Fruit fly (Drosophila melanogaster) whole organism, embryonic: ENCODE results near the gene Acp76A.

Experiments
- CG11247 ChIP-seq: fragments of 200-800 bp; sonication (Bioruptor generic); IDR thresholded peaks from 2 replicates; pipeline ENCODE4 v1.3.6; 2022; ENCODE audit warnings: missing biosample characterization, missing genetic modification characterization
- CG12155 ChIP-seq: fragments of 200-800 bp; sonication (Bioruptor generic); optimal IDR thresholded peaks from 3 replicates; lab custom pipeline; 2016; ENCODE audit warnings: missing biosample characterization, missing genetic modification characterization
- CG1233 ChIP-seq: fragments of 200-800 bp; sonication (Bioruptor generic); optimal IDR thresholded peaks from 4 replicates; lab custom pipeline; 2018; ENCODE audit warnings: missing biosample characterization, mild to moderate bottlenecking, missing genetic modification characterization
- CG12391 ChIP-seq: fragments of 200-800 bp; sonication (Bioruptor generic); optimal IDR thresholded peaks from 3 replicates; lab custom pipeline; 2018; ENCODE audit warnings: missing biosample characterization, mild to moderate bottlenecking, missing genetic modification characterization, moderate library complexity
- CG14441 ChIP-seq: fragments of 200-800 bp; sonication (Bioruptor generic); IDR thresholded peaks from 2 replicates; pipeline ENCODE4 v1.3.6; 2022; ENCODE audit warnings: missing biosample characterization, missing genetic modification characterization
- CG1647 ChIP-seq: fragments of 200-800 bp; sonication (Bioruptor generic); optimal IDR thresholded peaks from 3 replicates; lab custom pipeline; 2016; ENCODE audit warnings: missing biosample characterization, missing genetic modification characterization
- CG16815 ChIP-seq: fragments of 200-800 bp; sonication (Bioruptor generic); optimal IDR thresholded peaks from 3 replicates; lab custom pipeline; 2017; ENCODE audit warnings: missing biosample characterization, mild to moderate bottlenecking, missing genetic modification characterization
- CG17568 ChIP-seq: fragments of 200-800 bp; sonication (Bioruptor generic); optimal IDR thresholded peaks from 2 replicates; lab custom pipeline; 2018; ENCODE audit warnings: missing biosample characterization, mild to moderate bottlenecking, missing genetic modification characterization, moderate library complexity
- CG2678 ChIP-seq: fragments of 200-800 bp; sonication (Bioruptor generic); optimal IDR thresholded peaks from 3 replicates; lab custom pipeline; 2019; ENCODE audit warnings: missing biosample characterization, mild to moderate bottlenecking, missing genetic modification characterization, moderate library complexity
- CG2889 ChIP-seq: fragments of 200-800 bp; sonication (Bioruptor generic); IDR thresholded peaks from 3 replicates; pipeline ENCODE4 v1.3.6; 2022; ENCODE audit warnings: missing biosample characterization, missing genetic modification characterization
- CG31224 ChIP-seq: fragments of 200-800 bp; sonication (Bioruptor generic); IDR thresholded peaks from 2 replicates; pipeline ENCODE4 v1.3.6; 2022; ENCODE audit warnings: missing biosample characterization, missing genetic modification characterization
- CG32767 ChIP-seq: fragments of 200-800 bp; sonication (Bioruptor generic); IDR thresholded peaks from 2 replicates; pipeline ENCODE4 v1.3.6; 2022; ENCODE audit warnings: missing biosample characterization, missing genetic modification characterization
- CG34376 ChIP-seq: fragments of 200-800 bp; sonication (Bioruptor generic); optimal IDR thresholded peaks from 2 replicates; lab custom pipeline; 2018; ENCODE audit warnings: missing biosample characterization, mild to moderate bottlenecking, missing genetic modification characterization
- CG4282 ChIP-seq: fragments of 200-800 bp; sonication (Bioruptor generic); optimal IDR thresholded peaks from 2 replicates; lab custom pipeline; 2016; ENCODE audit warnings: missing biosample characterization, missing genetic modification characterization
- CG4424 ChIP-seq: fragments of 200-800 bp; sonication (Bioruptor generic); optimal IDR thresholded peaks from 3 replicates; lab custom pipeline; 2016; ENCODE audit warnings: missing biosample characterization, missing genetic modification characterization
- CG5953 ChIP-seq: fragments of 200-800 bp; sonication (Bioruptor generic); IDR thresholded peaks from 2 replicates; pipeline ENCODE4 v1.3.6; 2022; ENCODE audit warnings: missing biosample characterization, missing genetic modification characterization
- CG7963 ChIP-seq: fragments of 200-800 bp; sonication (Bioruptor generic); IDR thresholded peaks from 3 replicates; pipeline ENCODE4 v1.3.6; 2022; ENCODE audit warnings: missing biosample characterization, missing genetic modification characterization; ENCODE audit not compliant: partially characterized antibody
- CG8765 ChIP-seq: fragments of 200-800 bp; sonication (Bioruptor generic); IDR thresholded peaks from 2 replicates; pipeline ENCODE4 v1.3.6; 2022; ENCODE audit warnings: missing biosample characterization, missing genetic modification characterization
- Ets97D ChIP-seq: fragments of 200-800 bp; sonication (Bioruptor generic); optimal IDR thresholded peaks from 3 replicates; lab custom pipeline; 2016; ENCODE audit warnings: missing biosample characterization, missing genetic modification characterization
- HmgZ ChIP-seq: fragments of 200-800 bp; sonication (Bioruptor generic); optimal IDR thresholded peaks from 2 replicates; lab custom pipeline; 2018; ENCODE audit warnings: missing biosample characterization, mild to moderate bottlenecking, missing genetic modification characterization
- Hr51 ChIP-seq, 2 experiments: fragments of 200-800 bp; sonication (Bioruptor generic); optimal IDR thresholded peaks; 2 replicates in 1 of 2; 3 replicates in 1 of 2; lab custom pipeline; 2016 to 2018; ENCODE audit warnings: missing biosample characterization in 2 of 2, missing genetic modification characterization in 2 of 2, mild to moderate bottlenecking in 1 of 2, moderate library complexity in 1 of 2
- Myb ChIP-seq: fragments of 200-800 bp; sonication (Bioruptor generic); optimal IDR thresholded peaks from 2 replicates; lab custom pipeline; 2016; ENCODE audit warnings: missing biosample characterization, missing genetic modification characterization
- Nf-YA ChIP-seq: fragments of 200-800 bp; sonication (Bioruptor generic); IDR thresholded peaks from 2 replicates; pipeline ENCODE4 v1.3.6; 2022; ENCODE audit warnings: missing biosample characterization, missing genetic modification characterization
- Poxn ChIP-seq: fragments of 200-800 bp; sonication (Bioruptor generic); IDR thresholded peaks from 2 replicates; pipeline ENCODE4 v1.3.6; 2022; ENCODE audit warnings: missing biosample characterization, missing genetic modification characterization
- Sin3A ChIP-seq: fragments of >200 bp; optimal IDR thresholded peaks from 2 replicates; lab custom pipeline; 2018
- Stat92E ChIP-seq, 3 experiments: fragments of >200 bp in 2 of 3; fragments of 200-800 bp in 1 of 3; sonication (Bioruptor generic) in 1 of 3; optimal IDR thresholded peaks; 2 replicates each; lab custom pipeline; 2017 to 2019; ENCODE audit warnings: missing biosample characterization in 3 of 3, missing genetic modification characterization in 3 of 3, mild to moderate bottlenecking in 1 of 3, moderate library complexity in 1 of 3
- Trl ChIP-seq, 3 experiments: fragments of >200 bp in 2 of 3; fragments of 200-800 bp in 1 of 3; sonication (Bioruptor generic) in 1 of 3; optimal IDR thresholded peaks; 2 replicates in 1 of 3; 3 replicates in 2 of 3; lab custom pipeline; 2016 to 2017; ENCODE audit warnings: missing biosample characterization in 1 of 3, missing genetic modification characterization in 1 of 3
- aop ChIP-seq: fragments of 200-800 bp; sonication (Bioruptor generic); IDR thresholded peaks from 2 replicates; pipeline ENCODE4 v1.3.6; 2022; ENCODE audit warnings: missing biosample characterization, missing genetic modification characterization
- bcd ChIP-seq: fragments of 200-800 bp; sonication (Bioruptor generic); optimal IDR thresholded peaks from 2 replicates; lab custom pipeline; 2017; ENCODE audit warnings: missing biosample characterization, mild to moderate bottlenecking, missing genetic modification characterization
- chinmo ChIP-seq: fragments of 200-800 bp; sonication (Bioruptor generic); IDR thresholded peaks from 4 replicates; pipeline ENCODE4 v1.3.6; 2022; ENCODE audit warnings: missing biosample characterization, missing genetic modification characterization; ENCODE audit not compliant: partially characterized antibody
- dati ChIP-seq: fragments of 200-800 bp; sonication (Bioruptor generic); IDR thresholded peaks from 2 replicates; pipeline ENCODE4 v1.3.6; 2022; ENCODE audit warnings: missing biosample characterization, missing genetic modification characterization
- esg ChIP-seq: fragments of 200-800 bp; sonication (Bioruptor generic); conservative IDR thresholded peaks from 2 replicates; pipeline ENCODE4 v1.3.6; 2022; ENCODE audit warnings: missing biosample characterization, missing genetic modification characterization
- gce ChIP-seq: fragments of 200-800 bp; sonication (Bioruptor generic); IDR thresholded peaks from 3 replicates; pipeline ENCODE4 v1.3.6; 2022; ENCODE audit warnings: missing biosample characterization, missing genetic modification characterization
- gfzf ChIP-seq: fragments of 200-800 bp; sonication (Bioruptor generic); optimal IDR thresholded peaks from 2 replicates; lab custom pipeline; 2016; ENCODE audit warnings: missing biosample characterization, mild to moderate bottlenecking, missing genetic modification characterization, moderate library complexity
- gro ChIP-seq: fragments of 200-800 bp; sonication (Bioruptor generic); optimal IDR thresholded peaks from 2 replicates; lab custom pipeline; 2016; ENCODE audit warnings: missing biosample characterization, missing genetic modification characterization
- gsb ChIP-seq: fragments of 200-800 bp; sonication (Bioruptor generic); IDR thresholded peaks from 2 replicates; pipeline ENCODE4 v1.3.6; 2022; ENCODE audit warnings: missing biosample characterization, missing genetic modification characterization
- insv ChIP-seq, 2 experiments: fragments of 200-800 bp; sonication (Bioruptor generic); optimal IDR thresholded peaks; 3 replicates each; lab custom pipeline; 2016 to 2018; ENCODE audit warnings: missing biosample characterization in 2 of 2, missing genetic modification characterization in 2 of 2
- ken ChIP-seq: fragments of 200-800 bp; sonication (Bioruptor generic); IDR thresholded peaks from 3 replicates; pipeline ENCODE4 v1.3.6; 2022; ENCODE audit warnings: missing biosample characterization, missing genetic modification characterization
- nmo ChIP-seq: fragments of 200-800 bp; sonication (Bioruptor generic); optimal IDR thresholded peaks from 2 replicates; lab custom pipeline; 2018; ENCODE audit warnings: missing biosample characterization, mild to moderate bottlenecking, missing genetic modification characterization, moderate library complexity
- prd ChIP-seq, 3 experiments: fragments of >200 bp in 2 of 3; fragments of 200-800 bp in 1 of 3; sonication (Bioruptor generic) in 1 of 3; optimal IDR thresholded peaks in 2 of 3; IDR thresholded peaks in 1 of 3; 2 replicates in 2 of 3; 3 replicates in 1 of 3; pipeline versions ENCODE4 v1.3.6 to Lab custom; 2017 to 2022; ENCODE audit warnings: missing biosample characterization in 1 of 3, missing genetic modification characterization in 1 of 3
- ranshi ChIP-seq: fragments of 200-800 bp; sonication (Bioruptor generic); IDR thresholded peaks from 2 replicates; pipeline ENCODE4 v1.3.6; 2022; ENCODE audit warnings: missing biosample characterization, missing genetic modification characterization
- ro ChIP-seq: fragments of 200-800 bp; sonication (Bioruptor generic); IDR thresholded peaks from 2 replicates; pipeline ENCODE4 v1.3.6; 2022; ENCODE audit warnings: missing biosample characterization, missing genetic modification characterization
- schlank ChIP-seq: fragments of 200-800 bp; sonication (Bioruptor generic); optimal IDR thresholded peaks from 2 replicates; lab custom pipeline; 2018; ENCODE audit warnings: missing biosample characterization, mild to moderate bottlenecking, missing genetic modification characterization
- sens ChIP-seq: fragments of 200-800 bp; sonication (Bioruptor generic); peaks from one replicate; lab custom pipeline; 2016; ENCODE audit warnings: missing biosample characterization, missing genetic modification characterization
- seq ChIP-seq: fragments of 200-800 bp; sonication (Bioruptor generic); IDR thresholded peaks from 2 replicates; pipeline ENCODE4 v1.3.6; 2022; ENCODE audit warnings: missing biosample characterization, missing genetic modification characterization
- sug ChIP-seq: fragments of 200-800 bp; optimal IDR thresholded peaks from 2 replicates; lab custom pipeline; 2019; ENCODE audit warnings: missing biosample characterization, mild to moderate bottlenecking, missing genetic modification characterization, moderate library complexity
- wdn ChIP-seq: fragments of 200-800 bp; sonication (Bioruptor generic); IDR thresholded peaks from 2 replicates; pipeline ENCODE4 v1.3.6; 2022; ENCODE audit warnings: missing biosample characterization, missing genetic modification characterization
- z ChIP-seq: fragments of 200-800 bp; sonication (Bioruptor generic); IDR thresholded peaks from 3 replicates; pipeline ENCODE4 v1.3.6; 2022; ENCODE audit warnings: missing biosample characterization, missing genetic modification characterization

Acp76A gene

DNA sequence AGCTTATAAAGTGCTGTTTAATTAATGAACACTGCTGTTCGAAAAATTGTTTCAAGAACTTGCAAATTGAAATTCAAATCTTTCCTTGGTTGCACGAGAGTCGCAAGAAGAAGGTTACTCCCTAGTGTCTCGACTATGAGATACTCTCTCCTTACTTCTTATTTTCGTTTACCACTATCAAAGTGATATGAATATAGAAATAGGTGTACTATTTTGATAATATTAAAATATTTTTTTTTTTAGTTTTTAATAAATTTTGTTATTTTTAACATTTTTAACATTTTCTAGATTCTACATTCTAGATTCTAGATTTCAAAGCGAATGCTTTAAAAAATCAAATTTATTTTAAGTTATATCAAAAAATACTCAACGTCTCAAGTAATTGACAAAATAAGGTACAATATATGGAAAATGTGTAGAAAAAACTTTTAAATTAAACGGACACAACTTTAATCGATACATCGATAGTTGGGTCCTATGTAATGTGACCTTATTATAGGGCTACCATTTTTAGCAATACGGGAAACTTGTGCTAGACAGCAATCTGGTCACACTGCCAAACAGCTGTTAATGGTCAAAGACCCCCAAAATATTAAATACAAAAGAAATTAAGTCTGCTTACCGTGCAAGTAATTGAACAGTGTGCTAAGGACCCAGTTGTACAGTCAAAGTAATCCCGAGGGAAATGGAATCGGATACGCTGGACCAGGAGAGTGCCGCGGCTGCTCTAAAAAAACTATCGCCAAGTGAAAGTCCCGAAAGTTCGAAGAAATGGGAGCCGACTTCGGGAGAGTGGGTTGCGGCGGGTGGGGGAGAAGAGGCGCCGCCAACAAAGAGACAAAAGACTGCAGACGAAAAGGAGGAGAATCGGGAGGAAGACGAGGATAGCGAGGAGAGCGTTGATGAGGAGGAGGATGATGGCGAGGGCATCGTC is 40.6 kb upstream of the Acp76A start, which contains the start of gene MESR6 (continued):
- TF ChIP-seq chinmo (GFP tag; lab: Robert Waterston, UW) (0 out of 4 replicates have a peak, but pooled peaks have one; percentile 14), Sin3A (peak; percentile 15), aop (GFP tag; lab: Robert Waterston, UW) (no peak), z (GFP tag; lab: Robert Waterston, UW) (no peak), nmo (GFP tag; lab: Kevin White, UChicago) (peak; percentile 56), CG12155 (no peak), ro (GFP tag; lab: Robert Waterston, UW) (no peak), gsb (GFP tag; lab: Robert Waterston, UW) (no peak), gce (no peak), CG34376 (GFP tag; lab: Kevin White, UChicago) (no peak), CG5953 (no peak), CG17568 (GFP tag; lab: Kevin White, UChicago) (no peak), Myb (GFP tag; lab: Kevin White, UChicago) (peak; percentile 99), seq (GFP tag; lab: Robert Waterston, UW) (no peak; the same call in 1 of the 2 replicates), sug (peak; percentile 34), CG2889 (no peak), wdn (no peak), CG11247 (GFP tag; lab: Robert Waterston, UW) (no peak), CG7963 (GFP tag; lab: Robert Waterston, UW) (peak; percentile 70; the same call in 2 of the 3 replicates), bcd (GFP tag; lab: Kevin White, UChicago) (no peak), CG4282 (GFP tag; lab: Kevin White, UChicago) (no peak), Hr51 (GFP tag; optimal IDR thresholded peaks at IDR 0.05; lab: Kevin White, UChicago) (peak in 1 of 2 experiments; percentile 61), HmgZ (peak; percentile 60), CG4424 (GFP tag; lab: Kevin White, UChicago) (no peak), Ets97D (peak; percentile 76), CG2678 (peak; percentile 33), CG16815 (GFP tag; lab: Kevin White, UChicago) (no peak), dati (no peak), Nf-YA (no peak), Trl (optimal IDR thresholded peaks at IDR 0.05; lab: Kevin White, UChicago) (no peak), Trl (GFP tag; optimal IDR thresholded peaks at IDR 0.05; lab: Kevin White, UChicago) (no peak), sens (GFP tag; lab: Kevin White, UChicago) (peak; percentile 23), CG31224 (no peak), Stat92E (GFP tag; optimal IDR thresholded peaks at IDR 0.05; lab: Kevin White, UChicago) (peak in 1 of 3 experiments; percentile 75), CG1647 (GFP tag; lab: Kevin White, UChicago) (peak; percentile 16), gfzf (GFP tag; lab: Kevin White, UChicago) (peak; percentile 94), ranshi (peak; percentile 51; the same call in 1 of the 2 replicates), CG8765 (no peak), schlank (tag; lab: Kevin White, UChicago) (no peak), CG1233 (no peak), Poxn (GFP tag; lab: Robert Waterston, UW) (no peak), esg (GFP tag; lab: Robert Waterston, UW) (no peak), CG32767 (GFP tag; lab: Robert Waterston, UW) (0 out of 2 replicates have a peak, but pooled peaks have one; percentile 44), prd (optimal IDR thresholded peaks at IDR 0.05; lab: Kevin White, UChicago) (no peak), prd (GFP tag; IDR thresholded peaks at IDR 0.05; lab: Robert Waterston, UW) (peak; percentile 32; the same call in 1 of the 3 replicates), gro (peak; percentile 61), insv (GFP tag; optimal IDR thresholded peaks at IDR 0.05; lab: Kevin White, UChicago) (peak in 1 of 2 experiments; percentile 24), CG12391 (tag; lab: Kevin White, UChicago) (peak; percentile 62), CG14441 (no peak), ken (GFP tag; lab: Robert Waterston, UW) (no peak)
